Worm (Caenorhabditis elegans): ENCODE results near the gene H20E11.3.
"Not testable (repeated sequence)": the region's sequence is repeated elsewhere in the genome, so short reads cannot be mapped to it uniquely, and the experiment has no call there.

The H20E11.3 gene

DNA sequence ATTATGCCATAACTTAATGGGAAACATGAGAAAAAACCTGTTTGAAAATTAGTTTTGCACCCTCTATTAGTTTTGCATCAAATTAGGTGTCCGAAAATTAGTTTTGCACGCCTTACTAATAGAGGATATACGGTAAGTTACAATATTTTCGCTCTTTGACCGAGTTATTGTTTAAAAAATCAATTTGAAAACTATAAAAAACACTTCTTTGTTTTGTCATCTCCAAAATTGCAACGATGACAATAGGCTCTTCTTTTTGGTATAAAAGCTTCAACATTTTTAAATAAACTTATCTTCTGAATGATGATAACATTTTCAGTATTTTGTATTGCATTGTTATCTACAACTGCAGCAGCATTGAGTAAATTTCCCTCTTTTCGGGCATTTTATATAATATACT lies 2.9 kb downstream of the H20E11.3 start, which contains the start of gene H20E11.2:
Gene H20E11.2, plus strand, starts transcription at position 301 of the 400 bp plus-strand sequence.
- TF ChIP-seq tbx-2, unc-39, nhr-28 (tag; optimal IDR thresholded peaks at IDR 0.05): not testable (repeated sequence)

DNA sequence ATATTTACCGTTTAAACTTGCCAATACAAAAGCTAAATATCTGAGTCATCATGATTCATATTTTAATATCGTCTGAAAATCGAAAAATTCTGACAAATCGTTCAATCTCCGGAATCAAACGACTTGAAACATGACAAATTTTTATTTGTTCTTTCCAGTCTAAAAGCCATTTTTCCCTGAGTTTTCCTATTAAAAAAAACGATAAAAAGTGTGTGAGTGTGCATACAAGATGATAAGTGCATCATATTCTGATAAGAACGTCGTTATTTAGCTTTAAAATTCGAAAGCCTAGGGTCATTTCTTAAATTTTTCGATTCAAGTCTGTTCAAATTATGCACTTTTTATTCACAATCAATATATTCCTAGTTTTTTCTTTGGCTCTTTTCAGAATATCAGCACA lies 5.3 kb downstream of the H20E11.3 start, which contains the start of gene H20E11.1:
Gene H20E11.1, plus strand, starts transcription at position 244 of the 400 bp plus-strand sequence.
- TF ChIP-seq elt-2 (tag; optimal IDR thresholded peaks at IDR 0.05) (peak; percentile 71), ceh-28 (tag; optimal IDR thresholded peaks at IDR 0.05) (no peak), pqm-1 (tag; optimal IDR thresholded peaks at IDR 0.05) (peak; percentile 89), egl-5 (tag; optimal IDR thresholded peaks at IDR 0.05) (no peak)

DNA sequence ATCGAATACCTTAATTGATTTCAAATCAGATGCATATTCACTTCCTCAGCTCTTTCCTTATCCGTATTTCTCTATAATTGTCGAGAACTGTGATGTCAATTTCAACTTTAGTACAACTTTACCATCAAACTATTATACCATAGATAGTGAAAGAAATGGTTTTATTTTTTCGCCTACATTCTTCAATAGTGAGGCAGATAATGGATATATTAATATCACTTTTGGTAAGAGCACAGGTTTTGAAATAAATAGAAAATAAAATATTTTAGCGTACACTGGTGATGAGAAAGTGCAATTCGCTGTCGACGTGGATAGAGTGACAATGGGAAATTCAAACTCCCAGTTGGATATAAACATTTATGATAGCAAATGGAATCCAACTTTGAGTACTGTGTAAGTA lies 7.6 kb downstream of the H20E11.3 start:
- TF ChIP-seq unc-39 (tag; optimal IDR thresholded peaks at IDR 0.05) (no peak), nfya-1 (tag; optimal IDR thresholded peaks at IDR 0.05; ENCODE audit: insufficient read depth) (no peak), mdl-1 (tag; optimal IDR thresholded peaks at IDR 0.05) (no peak), aly-2 (tag; optimal IDR thresholded peaks at IDR 0.05) (no peak), nhr-28 (tag; optimal IDR thresholded peaks at IDR 0.05) (no peak), nhr-76 (tag; optimal IDR thresholded peaks at IDR 0.05) (no peak), elt-1 (tag; optimal IDR thresholded peaks at IDR 0.05) (no peak), egl-5 (tag; optimal IDR thresholded peaks at IDR 0.05) (no peak), nhr-67 (tag; optimal IDR thresholded peaks at IDR 0.05) (no peak), nhr-43 (tag; optimal IDR thresholded peaks at IDR 0.05; ENCODE audit: poor library complexity, severe bottlenecking) (no peak), lsy-12 (tag; optimal IDR thresholded peaks at IDR 0.05) (no peak), ceh-82 (tag; optimal IDR thresholded peaks at IDR 0.05) (no peak), ztf-4 (tag; optimal IDR thresholded peaks at IDR 0.05) (no peak)

DNA sequence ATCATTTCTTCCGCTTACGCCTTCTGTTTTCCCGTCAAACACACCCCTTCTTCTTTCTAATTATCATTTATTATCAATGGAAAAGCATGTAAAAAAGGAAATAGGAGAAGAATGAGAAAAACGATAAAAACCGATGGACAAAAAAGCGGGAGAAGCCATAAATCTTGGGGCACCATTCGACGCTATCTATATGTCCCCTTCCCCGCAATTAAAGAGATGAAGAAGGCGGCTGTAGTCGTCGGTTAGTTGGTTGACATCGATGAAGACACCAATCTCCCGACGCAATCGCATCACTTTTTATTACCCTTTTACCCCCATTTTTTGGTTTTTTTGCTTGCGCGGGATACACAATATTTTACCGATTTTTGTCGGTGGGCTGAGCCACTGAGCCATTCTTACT lies 9.0 kb downstream of the H20E11.3 start:
- TF ChIP-seq lin-39 (tag; optimal IDR thresholded peaks at IDR 0.05) (peak; percentile 75), nhr-77 (tag; optimal IDR thresholded peaks at IDR 0.05) (no peak), egl-5 (tag; optimal IDR thresholded peaks at IDR 0.05) (peak; percentile 56)

DNA sequence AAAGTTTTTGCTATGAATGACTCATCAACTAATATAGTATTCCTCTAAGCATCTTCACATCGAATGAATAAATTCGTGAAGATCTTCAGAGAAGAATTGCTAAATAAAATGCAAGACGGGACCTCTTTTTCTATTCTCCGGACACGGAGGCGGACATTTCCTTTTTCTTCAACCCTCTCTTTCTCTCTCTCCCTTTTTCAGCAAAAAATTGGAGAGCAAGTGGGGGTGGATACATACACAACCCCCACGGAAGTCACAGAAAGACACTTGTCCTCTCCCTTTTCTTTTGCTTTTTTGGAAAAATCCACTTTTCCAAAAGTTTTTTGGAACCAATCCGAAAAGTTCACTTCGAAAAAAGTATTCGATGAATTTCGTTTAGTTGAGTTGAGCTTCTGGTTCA lies 10.1 kb downstream of the H20E11.3 start:
- TF ChIP-seq nfya-1 (tag; optimal IDR thresholded peaks at IDR 0.05; ENCODE audit: insufficient read depth) (peak; percentile 38), ceh-9 (tag; optimal IDR thresholded peaks at IDR 0.05) (no peak), sea-2 (GFP tag; optimal IDR thresholded peaks at IDR 0.05) (no peak), hmg-11 (tag; optimal IDR thresholded peaks at IDR 0.05) (peak; percentile 31), eor-1 (tag; optimal IDR thresholded peaks at IDR 0.05) (no peak), pqm-1 (tag; optimal IDR thresholded peaks at IDR 0.05) (no peak), fkh-10 (GFP tag; optimal IDR thresholded peaks at IDR 0.05) (peak; percentile 60), lin-39 (tag; optimal IDR thresholded peaks at IDR 0.05) (peak; percentile 17)

DNA sequence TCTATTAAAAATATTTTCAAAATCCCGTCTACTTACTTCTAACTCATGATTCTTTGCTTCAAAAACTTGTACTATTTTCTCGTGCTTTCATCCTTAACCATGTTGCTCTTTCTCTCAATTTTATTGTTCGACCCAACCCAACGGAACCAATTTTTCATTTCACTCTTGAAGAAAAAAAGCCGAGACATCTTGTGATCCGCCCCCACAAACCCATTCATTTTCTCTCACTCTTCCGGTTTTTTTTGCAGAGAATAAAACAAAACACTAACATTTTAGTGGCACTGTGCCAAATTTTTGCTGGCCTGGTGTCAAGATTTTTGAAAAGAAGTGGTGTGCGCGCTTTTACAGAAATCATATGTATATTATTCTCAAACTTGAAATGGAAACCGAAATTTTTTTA lies 12.2 kb downstream of the H20E11.3 start:
- TF ChIP-seq lin-39 (tag; optimal IDR thresholded peaks at IDR 0.05) (peak; percentile 75), nfya-1 (tag; optimal IDR thresholded peaks at IDR 0.05; ENCODE audit: insufficient read depth) (peak; percentile 25), fkh-10 (GFP tag; optimal IDR thresholded peaks at IDR 0.05) (no peak), egl-5 (tag; optimal IDR thresholded peaks at IDR 0.05) (peak; percentile 12)

DNA sequence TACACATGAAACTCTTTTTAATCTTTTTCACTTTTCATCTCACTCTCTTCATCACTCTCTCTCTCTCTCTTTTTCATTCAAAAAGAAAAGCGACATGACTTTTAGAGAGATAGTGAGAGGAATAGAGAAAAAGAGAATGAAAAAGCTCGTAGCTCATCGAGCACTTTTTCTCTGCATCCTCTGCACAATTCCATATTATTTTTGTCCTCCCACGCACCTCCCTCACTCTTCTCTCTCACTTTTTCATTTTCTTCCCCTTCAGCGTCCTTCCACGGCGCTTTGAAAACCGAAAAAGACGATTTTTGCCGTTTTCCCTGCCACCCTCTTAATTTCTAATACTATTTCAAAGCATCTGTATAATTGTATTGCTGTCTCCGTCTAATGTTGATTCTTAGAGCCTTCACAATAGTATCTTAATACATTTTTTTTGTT lies 14.5 kb downstream of the H20E11.3 start:
- TF ChIP-seq lsy-12 (tag; optimal IDR thresholded peaks at IDR 0.05): peak; percentile 60
- no peak for TF ChIP-seq ceh-16 (tag; optimal IDR thresholded peaks at IDR 0.05)
- TF ChIP-seq nhr-76 (tag; optimal IDR thresholded peaks at IDR 0.05): no peak
- no peak for TF ChIP-seq fkh-2 (tag; optimal IDR thresholded peaks at IDR 0.05)
- TF ChIP-seq mml-1 (tag; optimal IDR thresholded peaks at IDR 0.05): no peak
- TF ChIP-seq tbx-2 (tag; optimal IDR thresholded peaks at IDR 0.05): peak; percentile 53
- no peak for TF ChIP-seq nhr-23 (tag; optimal IDR thresholded peaks at IDR 0.05)
- peak; percentile 12 for TF ChIP-seq zag-1 (tag; optimal IDR thresholded peaks at IDR 0.05)
- no peak for TF ChIP-seq sea-2 (GFP tag; optimal IDR thresholded peaks at IDR 0.05)
- TF ChIP-seq nfya-1 (tag; optimal IDR thresholded peaks at IDR 0.05; ENCODE audit: insufficient read depth): peak; percentile 82
- peak; percentile 55 for TF ChIP-seq ceh-28 (tag; optimal IDR thresholded peaks at IDR 0.05)
- TF ChIP-seq pha-4 (tag; optimal IDR thresholded peaks at IDR 0.05): peak; percentile 83
- peak; percentile 65 for TF ChIP-seq nhr-11 (tag; optimal IDR thresholded peaks at IDR 0.05)
- TF ChIP-seq nhr-67 (tag; optimal IDR thresholded peaks at IDR 0.05): no peak
- TF ChIP-seq fkh-10 (GFP tag; optimal IDR thresholded peaks at IDR 0.05): peak; percentile 73
- peak; percentile 5 for TF ChIP-seq egl-27 (tag; optimal IDR thresholded peaks at IDR 0.05)
- TF ChIP-seq ztf-11 (tag; optimal IDR thresholded peaks at IDR 0.05): no peak
- TF ChIP-seq skn-1 (tag; optimal IDR thresholded peaks at IDR 0.05): peak; percentile 74
- TF ChIP-seq jun-1 (tag; optimal IDR thresholded peaks at IDR 0.05): peak; percentile 77
- TF ChIP-seq eor-1 (tag; optimal IDR thresholded peaks at IDR 0.05): peak in 1 of 2 experiments; percentile 43
- peak; percentile 69 for TF ChIP-seq unc-62 (GFP tag; optimal IDR thresholded peaks at IDR 0.05)
- peak; percentile 33 for TF ChIP-seq elt-1 (tag; optimal IDR thresholded peaks at IDR 0.05)
- peak; percentile 88 for TF ChIP-seq elt-2 (tag; optimal IDR thresholded peaks at IDR 0.05)
- TF ChIP-seq R02D3.7 (tag; optimal IDR thresholded peaks at IDR 0.05): peak; percentile 45
- peak; percentile 91 for TF ChIP-seq hmg-11 (tag; optimal IDR thresholded peaks at IDR 0.05)
- peak; percentile 61 for TF ChIP-seq lin-15B (tag; optimal IDR thresholded peaks at IDR 0.05)
- TF ChIP-seq nhr-28 (tag; optimal IDR thresholded peaks at IDR 0.05): no peak
- TF ChIP-seq mdl-1 (tag; optimal IDR thresholded peaks at IDR 0.05): peak; percentile 43
